Worm (Caenorhabditis elegans) whole organism, dauer: Measurements from ENCODE around the gene C08F11.3.
"Not testable (repeated sequence)": the region's sequence is repeated elsewhere in the genome, so short reads cannot be mapped to it uniquely, and the experiment has no call there.

Experiments used
- unc-62 ChIP-seq: sonication (generic microtip); optimal IDR thresholded peaks from 2 replicates; lab custom pipeline; 2017; ENCODE audit warnings: missing biosample characterization, missing genetic modification reagents, missing genetic modification characterization

C08F11.3 gene

DNA sequence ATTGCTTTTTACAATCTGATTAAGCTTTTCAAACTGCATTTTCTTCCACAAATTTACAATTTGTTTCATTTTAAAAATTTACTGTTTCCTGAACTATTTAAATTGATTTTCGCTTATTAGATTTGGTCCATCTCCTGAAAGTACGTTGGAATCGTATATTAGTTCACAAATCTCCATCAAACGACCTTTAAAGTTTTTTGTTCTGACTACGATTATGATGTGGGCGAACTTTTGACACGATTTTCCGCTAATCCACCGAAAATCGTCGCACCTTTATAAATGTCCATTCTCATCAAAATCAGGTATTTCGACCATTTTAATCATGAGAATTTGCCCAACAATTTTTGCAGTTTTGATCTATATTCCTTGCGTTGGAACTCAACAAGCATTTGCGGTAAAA, 4.2 kb downstream of the C08F11.3 start, which contains the start of gene C08F11.1:
Gene C08F11.1 (plus strand): TSS at position 301 of the 400 bp plus-strand sequence.
- TF ChIP-seq unc-62 (GFP tag; lab: Kevin White, UChicago), result no peak

DNA sequence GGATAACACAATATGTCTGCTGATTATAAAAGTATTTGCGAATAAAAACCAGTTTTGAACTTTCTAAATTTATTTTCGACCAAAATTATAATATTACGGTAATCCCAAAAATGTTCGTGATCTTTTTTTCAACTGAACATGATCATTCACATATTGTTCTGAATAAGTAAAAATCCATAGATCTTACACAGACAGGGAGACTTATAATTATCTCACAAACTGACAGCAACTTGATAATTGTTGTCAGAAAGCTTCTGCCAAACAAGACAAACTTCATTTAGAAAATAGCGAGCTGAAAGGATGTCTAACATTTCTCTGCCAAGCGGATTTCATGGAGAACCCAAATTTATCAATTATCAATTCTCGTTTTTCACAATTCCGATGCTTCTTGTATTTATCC, 7.2 kb downstream of the C08F11.3 start, which contains the start of gene sru-21:
Gene sru-21 (plus strand): TSS at position 301 of the 400 bp plus-strand sequence.
- TF ChIP-seq unc-62 (GFP tag; lab: Kevin White, UChicago), result no peak

DNA sequence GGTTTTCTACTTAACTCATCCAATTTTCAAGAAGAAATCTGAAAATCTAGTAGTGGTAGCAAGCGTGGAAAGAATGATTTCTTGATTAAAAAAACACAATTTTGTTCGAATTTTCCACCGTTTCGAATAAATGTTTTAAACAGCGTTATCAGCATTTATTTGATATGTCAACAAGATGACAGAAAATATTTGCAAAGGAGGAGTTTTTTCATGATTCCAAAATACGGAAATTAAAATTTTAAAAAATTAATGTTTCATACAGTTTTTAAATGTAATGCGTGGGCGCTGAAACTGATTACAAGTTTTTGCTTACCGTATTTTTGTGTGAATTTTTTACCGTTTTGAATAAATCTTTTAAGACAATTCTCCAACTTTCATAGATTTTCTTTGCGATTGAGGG, 13.3 kb downstream of the C08F11.3 start:
- no peak for TF ChIP-seq unc-62 (GFP tag; lab: Kevin White, UChicago)

DNA sequence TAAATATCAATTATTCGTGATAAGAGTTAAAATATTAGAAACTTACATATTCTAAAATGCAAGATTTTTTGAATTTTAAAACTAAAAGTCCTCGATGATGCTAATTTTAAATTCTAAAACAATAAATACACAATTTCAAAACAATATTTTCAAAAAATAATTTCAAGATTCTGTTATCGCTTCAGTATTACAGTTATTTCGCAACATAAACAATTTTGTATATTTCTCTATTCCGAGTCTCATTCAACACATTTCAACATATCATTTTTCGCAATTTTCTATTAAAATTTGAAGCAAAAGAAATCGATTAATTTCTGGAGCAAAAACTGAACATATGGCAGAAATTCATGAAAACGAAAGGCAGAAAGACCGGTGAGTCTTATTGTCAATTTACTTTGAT, 13.9 kb downstream of the C08F11.3 start, which contains the start of gene fbxa-98:
Gene fbxa-98 (plus strand): TSS at position 243 of the 400 bp plus-strand sequence.
- no peak for TF ChIP-seq unc-62 (GFP tag; lab: Kevin White, UChicago)

DNA sequence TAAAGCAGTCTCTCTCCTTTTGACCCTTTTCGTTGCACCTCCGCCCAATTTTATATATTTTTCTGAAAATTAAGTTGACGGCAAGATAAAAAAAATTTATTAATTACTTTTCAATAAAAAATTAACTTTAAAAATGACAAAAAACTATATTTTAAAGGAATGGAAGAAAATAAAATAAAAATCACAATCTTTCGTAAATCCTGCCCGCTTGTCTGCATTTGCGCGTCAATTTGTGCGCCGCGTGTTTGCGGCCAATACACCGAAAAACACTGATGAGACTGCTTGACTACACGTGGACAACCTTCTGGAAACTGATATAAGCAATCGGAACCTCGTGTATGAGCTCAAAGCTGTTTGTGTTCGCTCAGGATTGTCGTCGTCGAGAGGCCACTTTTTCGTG, 17.7 kb downstream of the C08F11.3 start, which contains the start of gene C08F11.7:
Gene C08F11.7 (plus strand): TSS at position 301 of the 400 bp plus-strand sequence.
- no peak for TF ChIP-seq unc-62 (GFP tag; lab: Kevin White, UChicago)

DNA sequence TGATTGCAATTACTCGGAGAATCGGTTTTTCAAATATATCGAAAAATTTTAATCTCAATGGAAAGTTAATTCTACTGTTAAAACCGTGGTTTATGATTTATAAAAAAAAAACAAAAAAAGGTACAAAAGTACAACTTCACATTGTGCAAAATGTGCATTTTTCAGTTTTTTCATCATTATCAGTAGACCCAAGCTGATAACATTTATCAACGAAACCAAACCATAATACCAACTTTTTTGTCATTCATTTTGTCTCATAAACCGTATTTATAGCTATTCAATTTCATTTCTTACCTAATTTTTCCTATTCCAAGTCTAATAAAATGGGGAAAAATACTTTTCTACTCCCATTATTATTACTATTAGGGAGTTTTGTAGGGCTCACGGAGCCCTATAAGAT, 19.7 kb downstream of the C08F11.3 start, which contains the start of gene ugt-22:
Gene ugt-22 (plus strand): TSS at position 234 of the 400 bp plus-strand sequence.
- TF ChIP-seq unc-62 (GFP tag; lab: Kevin White, UChicago), result no peak

DNA sequence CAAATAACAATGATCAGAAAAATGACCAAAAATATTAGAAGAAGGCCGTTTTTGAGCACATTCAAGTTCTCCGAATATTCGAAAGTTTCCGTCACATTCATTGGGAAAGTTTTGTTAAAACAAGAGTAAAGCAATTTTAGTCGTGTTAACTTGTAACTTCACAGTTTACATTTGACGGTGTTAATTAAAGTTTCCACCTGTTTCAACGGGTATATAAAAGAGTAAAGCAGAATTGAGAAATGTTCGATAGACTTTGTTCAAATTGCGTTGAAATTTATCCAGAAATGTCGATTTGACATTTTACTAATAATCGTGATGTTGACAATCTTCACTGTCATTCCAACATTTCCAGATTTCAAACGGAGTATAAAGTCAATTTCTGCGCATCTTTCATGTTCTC, 26.5 kb downstream of the C08F11.3 start, which contains the start of gene srz-29:
Gene srz-29 (minus strand): TSS at position 101 of the 400 bp plus-strand sequence.
- no peak for TF ChIP-seq unc-62 (GFP tag; lab: Kevin White, UChicago)

DNA sequence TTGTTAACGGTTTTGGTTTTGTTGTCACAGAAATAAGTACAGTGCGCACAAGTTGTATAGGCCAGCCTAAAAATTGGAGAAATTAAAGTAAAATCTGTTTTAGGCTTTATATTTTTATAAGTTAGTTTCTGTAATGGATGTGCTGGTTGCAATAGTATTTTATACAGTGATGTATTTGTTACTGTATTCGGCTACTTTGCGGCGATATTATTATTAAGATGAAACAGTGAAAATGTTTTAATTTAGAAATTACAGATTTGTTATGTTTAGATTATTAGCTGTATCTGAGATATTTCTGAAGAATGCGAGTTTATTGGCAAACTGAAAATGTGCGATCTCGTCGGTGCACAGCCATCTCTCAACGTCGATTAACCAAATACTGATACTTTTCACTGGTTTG, 28.3 kb downstream of the C08F11.3 start, which contains the start of gene ule-4:
Gene ule-4 (minus strand): TSS at position 101 of the 400 bp plus-strand sequence.
- TF ChIP-seq unc-62 (GFP tag; lab: Kevin White, UChicago), result no peak

DNA sequence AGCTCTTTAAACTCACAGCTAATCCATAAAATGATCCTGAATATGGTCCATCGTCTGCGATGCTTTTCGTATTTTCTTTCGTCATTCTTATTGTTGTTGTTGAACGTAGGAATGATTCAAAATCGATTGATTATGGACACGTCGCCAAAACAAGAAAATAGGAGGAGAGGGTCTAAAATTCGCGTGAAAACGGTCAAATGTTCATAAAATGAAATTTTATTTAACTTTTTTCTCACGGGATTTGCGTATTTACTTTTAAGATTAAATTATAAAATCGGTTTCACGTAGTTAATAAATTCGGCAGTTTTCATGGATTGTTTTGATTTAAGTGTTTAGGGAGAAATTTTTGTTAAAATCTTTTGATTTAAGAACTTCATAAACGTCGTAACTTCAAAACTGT, 29.8 kb downstream of the C08F11.3 start, which contains the start of gene C08F11.10:
Gene C08F11.10 (minus strand): TSS at position 101 of the 400 bp plus-strand sequence.
- no peak for TF ChIP-seq unc-62 (GFP tag; lab: Kevin White, UChicago)

DNA sequence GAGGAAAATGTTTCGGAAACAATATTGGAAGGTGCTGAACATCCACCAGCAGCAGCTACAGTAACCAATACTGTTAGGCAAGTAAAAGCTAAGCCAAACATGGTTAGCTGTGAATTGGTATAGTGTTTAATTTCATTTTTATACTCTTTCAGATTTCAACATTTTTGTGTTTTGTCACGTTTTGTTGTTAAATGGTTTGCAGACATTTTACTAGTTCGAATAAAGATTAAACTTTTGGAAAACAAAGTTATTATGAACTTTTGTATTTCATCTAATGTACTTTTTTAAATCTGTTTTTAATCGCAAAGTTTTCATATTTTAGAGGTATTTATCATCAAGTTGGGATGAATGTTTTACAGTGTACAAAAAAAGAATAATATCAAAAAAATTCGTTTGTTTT, 30.9 kb downstream of the C08F11.3 start, which contains the start of gene C08F11.17:
Gene C08F11.17 (minus strand): TSS at position 101 of the 400 bp plus-strand sequence.
- TF ChIP-seq unc-62 (GFP tag; lab: Kevin White, UChicago), result no peak

DNA sequence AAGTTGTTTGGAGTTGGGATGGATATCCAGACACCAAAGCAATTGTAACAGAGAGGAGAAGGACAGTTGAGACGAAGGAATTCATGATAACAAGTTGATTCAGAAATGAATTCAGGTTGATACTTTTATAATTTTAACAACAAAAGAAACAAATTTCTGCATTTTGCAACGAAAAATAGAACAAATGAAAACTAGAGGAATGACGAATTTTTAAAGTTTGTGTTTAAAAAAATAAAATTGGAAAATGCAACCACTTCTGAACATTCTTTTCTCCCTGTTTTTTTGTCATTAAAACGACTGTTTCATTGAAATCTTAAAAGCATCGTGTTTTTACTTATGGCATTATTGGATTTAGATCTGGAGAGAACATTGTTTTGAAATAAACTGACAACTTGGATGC, 32.1 kb downstream of the C08F11.3 start, which contains the start of gene C08F11.12:
Gene C08F11.12 (minus strand): TSS at position 101 of the 400 bp plus-strand sequence.
- TF ChIP-seq unc-62 (GFP tag; lab: Kevin White, UChicago), result not testable (repeated sequence)

DNA sequence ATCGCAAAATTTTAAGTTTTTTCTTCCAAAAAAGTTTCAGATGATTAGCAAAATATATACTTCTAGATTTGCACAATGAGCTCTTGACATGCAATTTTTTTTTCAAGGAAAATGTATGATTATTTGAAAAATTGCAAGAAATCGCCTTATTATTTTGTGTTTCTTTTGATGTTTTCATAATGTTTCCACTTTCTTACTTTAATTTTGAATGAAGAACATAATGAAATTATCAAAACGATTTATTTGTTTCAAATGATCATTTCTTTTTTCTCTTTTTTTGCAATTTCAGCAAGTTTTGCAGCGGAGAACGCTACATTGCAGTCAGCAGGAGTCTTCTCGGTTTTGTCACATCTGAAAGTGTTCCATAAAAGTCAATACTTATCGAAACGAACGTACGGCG, 32.7 kb downstream of the C08F11.3 start, which contains the start of gene Y45F10C.6:
Gene Y45F10C.6 (plus strand): TSS at position 301 of the 400 bp plus-strand sequence.
- TF ChIP-seq unc-62 (GFP tag; lab: Kevin White, UChicago), result not testable (repeated sequence)

DNA sequence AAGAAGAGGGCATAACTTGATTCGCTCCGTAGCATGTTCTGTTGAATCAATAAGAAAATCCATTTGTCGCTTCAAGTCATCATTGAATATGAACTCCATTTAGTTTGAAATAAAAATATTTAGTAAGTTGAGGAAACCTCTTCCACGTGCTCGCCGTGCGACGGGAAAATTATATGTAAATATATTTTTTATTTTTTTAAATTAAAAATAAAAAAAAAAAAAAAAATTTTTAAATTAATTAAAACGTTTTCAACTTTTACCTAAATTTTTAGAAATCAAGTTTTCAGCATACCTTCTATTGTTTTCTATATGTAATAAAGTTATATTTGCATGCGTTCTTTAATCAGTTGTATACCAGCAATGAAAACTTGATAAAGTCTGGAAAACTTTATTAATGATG, 40.1 kb downstream of the C08F11.3 start, which contains the start of gene Y45F10C.1:
Gene Y45F10C.1 (minus strand): TSS at position 101 of the 400 bp plus-strand sequence.
- not testable (repeated sequence) for TF ChIP-seq unc-62 (GFP tag; lab: Kevin White, UChicago)

DNA sequence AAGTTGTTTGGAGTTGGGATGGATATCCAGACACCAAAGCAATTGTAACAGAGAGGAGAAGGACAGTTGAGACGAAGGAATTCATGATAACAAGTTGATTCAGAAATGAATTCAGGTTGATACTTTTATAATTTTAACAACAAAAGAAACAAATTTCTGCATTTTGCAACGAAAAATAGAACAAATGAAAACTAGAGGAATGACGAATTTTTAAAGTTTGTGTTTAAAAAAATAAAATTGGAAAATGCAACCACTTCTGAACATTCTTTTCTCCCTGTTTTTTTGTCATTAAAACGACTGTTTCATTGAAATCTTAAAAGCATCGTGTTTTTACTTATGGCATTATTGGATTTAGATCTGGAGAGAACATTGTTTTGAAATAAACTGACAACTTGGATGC, 43.3 kb downstream of the C08F11.3 start, which contains the start of gene Y45F10C.2:
Gene Y45F10C.2 (minus strand): TSS at position 101 of the 400 bp plus-strand sequence.
- not testable (repeated sequence) for TF ChIP-seq unc-62 (GFP tag; lab: Kevin White, UChicago)

DNA sequence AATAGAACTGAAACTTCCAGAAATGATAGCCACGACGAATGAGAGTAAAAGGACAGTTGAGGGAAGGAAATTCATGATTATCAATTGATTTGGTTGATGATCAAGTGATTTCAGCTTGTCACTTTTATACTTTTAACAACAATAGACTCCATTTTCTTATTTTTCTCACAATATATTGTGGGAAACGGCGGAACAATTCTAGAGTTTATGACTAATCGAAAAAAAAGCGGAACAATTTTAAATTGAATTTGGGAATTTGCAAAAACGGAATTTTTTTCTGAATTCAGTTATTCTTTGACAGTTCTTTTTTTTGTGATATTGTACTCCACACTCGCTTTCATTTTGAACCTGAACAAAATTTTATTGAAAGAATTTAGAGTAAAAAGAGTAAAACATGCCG, 44.8 kb downstream of the C08F11.3 start, which contains the start of gene Y45F10C.4:
Gene Y45F10C.4 (minus strand): TSS at position 101 of the 400 bp plus-strand sequence.
- TF ChIP-seq unc-62 (GFP tag; lab: Kevin White, UChicago), result no peak

DNA sequence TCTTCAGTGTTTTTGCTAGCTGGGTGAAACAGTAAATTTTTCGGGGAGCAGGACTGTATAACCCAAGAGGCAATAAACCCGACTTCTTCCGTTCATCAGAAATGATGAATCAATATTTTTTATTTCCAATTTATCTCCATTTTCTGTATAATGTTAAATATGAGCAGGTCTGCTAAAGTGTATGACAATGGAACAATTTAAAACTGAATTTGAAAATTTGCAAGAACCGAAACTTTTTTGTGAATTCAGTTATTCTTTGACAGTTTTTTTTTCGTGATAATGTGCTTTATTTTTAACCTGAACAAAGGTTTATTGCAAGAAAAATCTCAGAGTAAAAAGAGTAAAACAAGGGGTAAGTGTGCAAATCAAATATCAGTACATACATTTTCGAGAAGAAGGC, 45.8 kb downstream of the C08F11.3 start:
- no peak for TF ChIP-seq unc-62 (GFP tag; lab: Kevin White, UChicago)
